Worm (Caenorhabditis elegans) whole organism, young adult: ENCODE measurements around the gene mdt-28.

Experiments used
- B0336.3 ChIP-seq: fragments of 200-800 bp; sonication (Bioruptor generic); IDR thresholded peaks from 2 replicates; pipeline ENCODE4 v1.3.6; 2022; ENCODE audit warnings: missing genetic modification characterization, missing compliant biosample characterization
- F52B5.7 ChIP-seq: sonication (generic microtip); optimal IDR thresholded peaks from 2 replicates; lab custom pipeline; 2016; ENCODE audit warnings: mild to moderate bottlenecking, missing genetic modification characterization, missing compliant biosample characterization
- aptf-3 ChIP-seq: fragments of 200-800 bp; sonication (Bioruptor generic); IDR thresholded peaks from 2 replicates; pipeline ENCODE4 v1.3.6; 2022; ENCODE audit warnings: missing genetic modification characterization, missing compliant biosample characterization
- bed-1 ChIP-seq: fragments of 200-800 bp; sonication (Bioruptor generic); IDR thresholded peaks from 2 replicates; pipeline ENCODE4 v1.3.6; 2022; ENCODE audit warnings: missing genetic modification reagents, missing genetic modification characterization, missing compliant biosample characterization
- ccch-3 ChIP-seq: fragments of 200-800 bp; sonication (Bioruptor generic); optimal IDR thresholded peaks from 2 replicates; lab custom pipeline; 2018; ENCODE audit warnings: mild to moderate bottlenecking, missing genetic modification characterization, missing compliant biosample characterization
- ceh-40 ChIP-seq: fragments of 200-800 bp; sonication (Bioruptor generic); IDR thresholded peaks from 2 replicates; pipeline ENCODE4 v1.3.6; 2022; ENCODE audit warnings: missing genetic modification characterization, missing compliant biosample characterization
- die-1 ChIP-seq: sonication (generic microtip); optimal IDR thresholded peaks from 2 replicates; lab custom pipeline; 2016; ENCODE audit warnings: missing genotype, mild to moderate bottlenecking, missing genetic modification characterization, missing compliant biosample characterization
- him-1 ChIP-seq: sonication (generic microtip); optimal IDR thresholded peaks from 2 replicates; lab custom pipeline; 2016; ENCODE audit warnings: missing genotype, missing genetic modification reagents, missing genetic modification characterization, missing compliant biosample characterization
- hlh-12 ChIP-seq: sonication (generic microtip); optimal IDR thresholded peaks from 2 replicates; lab custom pipeline; 2016; ENCODE audit warnings: missing genetic modification characterization, missing compliant biosample characterization
- lin-35 ChIP-seq, 3 experiments: fragments of 150-350 bp in 2 of 3; sonication (generic microtip) in 1 of 3; optimal IDR thresholded peaks; 2 replicates each; lab custom pipeline; 2014 to 2018; ENCODE audit warnings: missing biosample characterization in 3 of 3, missing genetic modification characterization in 3 of 3, missing genetic modification reagents in 3 of 3
- nhr-80 ChIP-seq: sonication (generic microtip); optimal IDR thresholded peaks from 2 replicates; lab custom pipeline; 2016; ENCODE audit warnings: missing genetic modification characterization, missing compliant biosample characterization
- rcor-1 ChIP-seq: fragments of 200-800 bp; sonication (Bioruptor generic); IDR thresholded peaks from 2 replicates; pipeline ENCODE4 v1.3.6; 2022; ENCODE audit warnings: missing genetic modification reagents, missing genetic modification characterization, missing compliant biosample characterization
- sdz-38 ChIP-seq: sonication (generic microtip); optimal IDR thresholded peaks from 2 replicates; lab custom pipeline; 2016; ENCODE audit warnings: missing genotype, missing genetic modification characterization, missing compliant biosample characterization
- sea-2 ChIP-seq: fragments of 200-800 bp; sonication (Bioruptor generic); IDR thresholded peaks from 2 replicates; pipeline ENCODE4 v1.3.6; 2022; ENCODE audit warnings: missing genetic modification characterization, missing compliant biosample characterization
- snpc-4 ChIP-seq, 5 experiments: fragments of 150-350 bp in 1 of 5; sonication (generic microtip) in 4 of 5; optimal IDR thresholded peaks; 2 replicates each; lab custom pipeline; 2014 to 2018; ENCODE audit warnings: missing genetic modification characterization in 5 of 5, missing biosample characterization in 3 of 5, antibody characterized with exemption in 2 of 5, mild to moderate bottlenecking in 2 of 5, missing compliant biosample characterization in 2 of 5, missing genotype in 2 of 5, moderate library complexity in 2 of 5, missing genetic modification reagents in 1 of 5
- tlf-1 ChIP-seq: fragments of 200-800 bp; sonication (Bioruptor generic); optimal IDR thresholded peaks from 2 replicates; lab custom pipeline; 2018; ENCODE audit warnings: mild to moderate bottlenecking, missing genetic modification characterization, missing compliant biosample characterization
- zim-3 ChIP-seq: sonication (generic microtip); optimal IDR thresholded peaks from 2 replicates; lab custom pipeline; 2017; ENCODE audit warnings: mild to moderate bottlenecking, missing genetic modification characterization, moderate library complexity, missing compliant biosample characterization
- ztf-25 ChIP-seq: fragments of 200-800 bp; sonication (Bioruptor generic); IDR thresholded peaks from 2 replicates; pipeline ENCODE4 v1.3.6; 2022; ENCODE audit warnings: missing genetic modification reagents, missing genetic modification characterization, missing compliant biosample characterization
- ztf-3 ChIP-seq: fragments of 200-800 bp; sonication (Bioruptor generic); optimal IDR thresholded peaks from 2 replicates; lab custom pipeline; 2018; ENCODE audit warnings: mild to moderate bottlenecking, missing genetic modification characterization, missing compliant biosample characterization

The mdt-28 gene

ce11 chrV:15533096-15533495, 42.1 kb downstream of the mdt-28 start, which contains the start of gene F21A3.11:
TSS of gene F21A3.11 (minus strand) at chrV:15533212.
- TF ChIP-seq ztf-3 (GFP tag; lab: Kevin White, UChicago) (no peak), lin-35 (GFP tag; optimal IDR thresholded peaks at IDR 0.05; lab: Kevin White, UChicago) (no peak), F52B5.7 (tag; lab: Kevin White, UChicago) (no peak), nhr-80 (tag; lab: Kevin White, UChicago) (peak; percentile 16)

DNA sequence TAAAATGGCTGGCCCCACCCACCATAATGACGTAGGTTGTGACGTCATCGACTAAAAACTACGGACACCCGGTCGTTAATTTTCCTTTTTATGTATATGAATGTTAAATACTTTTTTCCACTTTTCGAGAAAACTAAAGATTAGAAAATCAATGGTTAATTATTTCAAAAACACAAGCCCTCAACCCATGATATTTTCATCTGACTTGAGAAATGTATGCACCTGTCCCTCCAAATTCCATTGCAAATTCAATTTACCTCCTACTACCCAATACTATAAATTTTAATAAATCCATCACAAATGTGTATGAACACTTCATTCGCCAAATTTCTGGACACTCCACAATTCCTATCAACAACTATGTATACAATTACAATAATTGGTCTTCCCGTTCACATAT, 46.1 kb downstream of the mdt-28 start, which contains the start of gene srh-276:
Gene srh-276, plus strand, starts transcription at position 301 of the 400 bp plus-strand sequence.
- no peak for TF ChIP-seq sdz-38
- TF ChIP-seq die-1 (tag; lab: Kevin White, UChicago): no peak
- TF ChIP-seq B0336.3 (GFP tag; lab: Robert Waterston, UW): no peak
- no peak for TF ChIP-seq ceh-40 (GFP tag; lab: Robert Waterston, UW)
- TF ChIP-seq ccch-3: no peak
- no peak for TF ChIP-seq snpc-4 (GFP tag; optimal IDR thresholded peaks at IDR 0.05; lab: Kevin White, UChicago)
- no peak for TF ChIP-seq snpc-4 (tag; optimal IDR thresholded peaks at IDR 0.05; lab: Kevin White, UChicago)
- no peak for TF ChIP-seq rcor-1 (GFP tag; lab: Robert Waterston, UW)
- no peak for TF ChIP-seq him-1 (tag; lab: Kevin White, UChicago)
- no peak for TF ChIP-seq hlh-12
- no peak for TF ChIP-seq ztf-25 (GFP tag; lab: Robert Waterston, UW)
- TF ChIP-seq aptf-3 (GFP tag; lab: Robert Waterston, UW): no peak
- TF ChIP-seq sea-2 (GFP tag; lab: Robert Waterston, UW): no peak
- no peak for TF ChIP-seq tlf-1
- no peak for TF ChIP-seq bed-1 (GFP tag; lab: Robert Waterston, UW)
- no peak for TF ChIP-seq zim-3 (tag; lab: Kevin White, UChicago)
